Worm (Caenorhabditis elegans): ENCODE data around the gene eif-2Bgamma.

DNA sequence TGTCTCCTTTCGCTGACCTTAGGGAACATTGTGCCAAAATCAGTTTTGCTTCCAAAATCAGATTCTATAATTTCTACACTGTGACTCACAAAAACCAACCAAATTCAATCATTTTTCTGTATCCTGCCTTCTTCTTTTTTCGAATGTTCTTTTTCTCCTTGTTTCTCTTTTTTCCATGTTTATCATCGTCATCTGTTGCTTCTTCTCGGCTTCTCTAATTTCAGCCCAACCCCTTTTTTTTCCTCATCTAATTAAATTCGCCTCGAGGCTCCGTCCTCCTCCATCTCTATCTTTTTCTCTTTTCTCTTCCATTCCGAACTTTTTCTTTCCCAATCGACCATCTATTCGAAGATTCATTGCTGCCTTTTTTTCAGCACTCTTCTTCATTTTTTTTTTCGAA, 27.2 kb upstream of the eif-2Bgamma start, which contains the start of gene unc-104:
- TF ChIP-seq zip-2 (tag; optimal IDR thresholded peaks at IDR 0.05) (no peak), php-3 (GFP tag; IDR thresholded peaks at IDR 0.05) (no peak), tra-1 (GFP tag; IDR thresholded peaks at IDR 0.05) (no peak), nhr-11 (tag; optimal IDR thresholded peaks at IDR 0.05) (no peak), ceh-28 (tag; optimal IDR thresholded peaks at IDR 0.05) (no peak), pha-4 (GFP tag; IDR thresholded peaks at IDR 0.05) (no peak), pha-4 (tag; optimal IDR thresholded peaks at IDR 0.05) (no peak), daf-12 (tag; optimal IDR thresholded peaks at IDR 0.05) (no peak), F37D6.2 (tag; optimal IDR thresholded peaks at IDR 0.05) (no peak), ztf-11 (tag; optimal IDR thresholded peaks at IDR 0.05) (no peak)
